Fruit fly (Drosophila melanogaster): ENCODE results near the gene Lar.
A peak's percentile ranks its signal among the peaks of the same experiment; 100 is the strongest.

The Lar gene

DNA sequence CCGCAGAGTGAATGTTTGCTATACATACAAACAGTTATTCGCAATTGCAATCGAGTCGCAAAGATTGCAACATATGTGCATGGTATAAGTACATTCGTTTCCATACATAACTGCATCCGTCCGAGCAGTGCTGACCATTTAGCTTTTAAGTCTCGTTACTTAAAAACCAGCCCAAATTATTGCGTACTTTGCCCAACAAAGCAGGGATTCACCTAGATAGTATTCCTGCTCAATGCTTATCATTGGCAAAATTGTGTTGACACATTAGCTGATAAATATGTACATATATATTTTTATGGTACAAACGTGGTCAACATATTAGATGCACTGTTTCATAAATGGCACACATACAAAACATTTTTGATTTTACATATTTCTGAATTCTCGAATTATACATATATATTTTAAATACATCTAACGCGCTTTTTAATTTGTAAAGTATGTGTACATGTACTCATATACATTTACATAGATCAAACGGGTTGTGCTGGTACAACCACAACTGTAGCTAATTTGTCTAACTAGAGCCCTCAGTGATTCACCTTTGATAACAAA lies 43.3 kb upstream of the Lar start:
- no peak for TF ChIP-seq Clk (GFP tag; optimal IDR thresholded peaks at IDR 0.05)
- peak; percentile 21 for TF ChIP-seq CG33017 (tag; optimal IDR thresholded peaks at IDR 0.05)
- TF ChIP-seq Hr96 (GFP tag; optimal IDR thresholded peaks at IDR 0.05): no peak
- TF ChIP-seq tj (GFP tag; optimal IDR thresholded peaks at IDR 0.05): no peak
- TF ChIP-seq CG12768 (GFP tag; optimal IDR thresholded peaks at IDR 0.05): no peak
- peak; percentile 48 for TF ChIP-seq kay (GFP tag; ENCODE audit: borderline replicate concordance)
- TF ChIP-seq Crg-1 (GFP tag; optimal IDR thresholded peaks at IDR 0.05): no peak
- no peak for TF ChIP-seq CG14711 (tag; optimal IDR thresholded peaks at IDR 0.05)

DNA sequence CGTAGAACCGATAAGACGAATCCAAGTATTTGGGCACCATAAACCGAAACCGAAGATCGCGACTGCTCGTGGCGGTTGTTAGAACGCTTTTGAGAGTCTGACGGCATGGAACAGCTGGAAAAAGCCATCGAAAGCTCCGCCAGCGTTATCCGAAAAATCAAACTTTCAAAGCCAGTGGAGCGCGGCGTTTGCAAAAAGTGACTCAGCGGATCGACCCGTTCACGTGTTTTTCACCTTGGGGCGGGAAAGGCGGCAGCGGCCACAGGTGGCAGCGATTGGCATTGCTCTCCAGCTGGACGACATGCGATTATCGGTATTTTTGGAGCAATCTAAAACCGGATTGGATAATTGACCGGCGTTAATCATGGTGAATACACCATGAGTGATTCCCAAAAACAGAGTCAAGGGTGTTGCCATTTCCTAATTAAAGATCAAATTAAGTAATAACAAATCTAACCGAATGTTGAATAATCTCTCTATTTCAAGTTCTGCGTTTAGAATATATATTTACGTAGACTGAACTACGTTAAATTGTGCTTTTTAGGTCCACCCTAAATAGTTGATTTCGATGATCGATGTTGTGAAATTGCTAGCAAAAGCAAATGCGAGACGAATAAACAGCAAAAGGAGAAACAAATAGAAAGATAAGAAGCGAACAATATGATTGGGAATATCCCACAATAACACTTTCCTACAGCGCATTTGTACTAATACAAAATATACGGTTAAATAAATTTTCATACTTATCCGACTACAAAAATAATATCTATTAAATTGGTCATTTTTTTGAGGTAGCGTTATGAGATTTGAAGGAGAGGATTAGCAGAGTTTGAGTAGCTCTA lies 39.3 kb upstream of the Lar start, which contains the start of gene CG10337:
Gene CG10337, minus strand, starts transcription at position 91 of the 842 bp plus-strand sequence.
- TF ChIP-seq CG5204 (GFP tag; optimal IDR thresholded peaks at IDR 0.05): peak; percentile 56
- peak; percentile 60 for TF ChIP-seq bab1 (GFP tag; optimal IDR thresholded peaks at IDR 0.05)
- TF ChIP-seq cic (GFP tag; optimal IDR thresholded peaks at IDR 0.05): peak; percentile 74
- TF ChIP-seq CG1620 (GFP tag; optimal IDR thresholded peaks at IDR 0.05): no peak
- peak; percentile 85 for TF ChIP-seq CG11617 (GFP tag; optimal IDR thresholded peaks at IDR 0.05)
- TF ChIP-seq cnc (optimal IDR thresholded peaks at IDR 0.05): peak; percentile 44 to 86
- TF ChIP-seq CG7045 (GFP tag; optimal IDR thresholded peaks at IDR 0.05): peak; percentile 71
- peak; percentile 72 for TF ChIP-seq tj (GFP tag; optimal IDR thresholded peaks at IDR 0.05)
- no peak for TF ChIP-seq ovo (GFP tag; optimal IDR thresholded peaks at IDR 0.05)
- TF ChIP-seq CG33017 (tag; optimal IDR thresholded peaks at IDR 0.05): peak; percentile 73
- peak; percentile 34 for TF ChIP-seq pad (GFP tag; optimal IDR thresholded peaks at IDR 0.05)
- peak; percentile 67 for TF ChIP-seq CG14711 (tag; optimal IDR thresholded peaks at IDR 0.05)
- TF ChIP-seq CG7101 (tag; optimal IDR thresholded peaks at IDR 0.05): peak; percentile 80
- peak; percentile 77 for TF ChIP-seq CG12768 (GFP tag; optimal IDR thresholded peaks at IDR 0.05)
- TF ChIP-seq kay (GFP tag; ENCODE audit: borderline replicate concordance): peak; percentile 70
- no peak for TF ChIP-seq Crg-1 (GFP tag; optimal IDR thresholded peaks at IDR 0.05)
- peak; percentile 62 for TF ChIP-seq Mnt (GFP tag; optimal IDR thresholded peaks at IDR 0.05)
- no peak for TF ChIP-seq Clk (GFP tag; optimal IDR thresholded peaks at IDR 0.05)
- peak; percentile 21 for TF ChIP-seq Hr96 (GFP tag; optimal IDR thresholded peaks at IDR 0.05)
- no peak for TF ChIP-seq toe (GFP tag; optimal IDR thresholded peaks at IDR 0.05)

dm6 chr2L:19548158-19548557 lies 38.3 kb upstream of the Lar start, which contains the start of gene Tep4:
Tep4 (plus strand) TSS chr2L:19548507.
- TF ChIP-seq ovo (GFP tag; optimal IDR thresholded peaks at IDR 0.05) (peak; percentile 15), CG14711 (tag; optimal IDR thresholded peaks at IDR 0.05) (no peak), Mnt (GFP tag; optimal IDR thresholded peaks at IDR 0.05) (no peak), Clk (GFP tag; optimal IDR thresholded peaks at IDR 0.05) (no peak), kay (GFP tag; ENCODE audit: borderline replicate concordance) (peak; percentile 98), Hr96 (GFP tag; optimal IDR thresholded peaks at IDR 0.05) (no peak), cnc (optimal IDR thresholded peaks at IDR 0.05) (no peak), cic (GFP tag; optimal IDR thresholded peaks at IDR 0.05) (peak; percentile 48), tj (GFP tag; optimal IDR thresholded peaks at IDR 0.05) (no peak), CG1620 (GFP tag; optimal IDR thresholded peaks at IDR 0.05) (no peak), Crg-1 (GFP tag; optimal IDR thresholded peaks at IDR 0.05) (no peak), CG33017 (tag; optimal IDR thresholded peaks at IDR 0.05) (no peak), CG5204 (GFP tag; optimal IDR thresholded peaks at IDR 0.05) (no peak), bab1 (GFP tag; optimal IDR thresholded peaks at IDR 0.05) (no peak), CG7045 (GFP tag; optimal IDR thresholded peaks at IDR 0.05) (no peak), CG11617 (GFP tag; optimal IDR thresholded peaks at IDR 0.05) (no peak), CG12768 (GFP tag; optimal IDR thresholded peaks at IDR 0.05) (no peak), CG7101 (tag; optimal IDR thresholded peaks at IDR 0.05) (no peak), pad (GFP tag; optimal IDR thresholded peaks at IDR 0.05) (no peak), toe (GFP tag; optimal IDR thresholded peaks at IDR 0.05) (no peak)

dm6 chr2L:19549412-19549811 lies 37.0 kb upstream of the Lar start:
- TF ChIP-seq Mnt (GFP tag; optimal IDR thresholded peaks at IDR 0.05): no peak
- no peak for TF ChIP-seq CG7045 (GFP tag; optimal IDR thresholded peaks at IDR 0.05)
- no peak for TF ChIP-seq toe (GFP tag; optimal IDR thresholded peaks at IDR 0.05)
- TF ChIP-seq kay (GFP tag; ENCODE audit: borderline replicate concordance): no peak
- TF ChIP-seq Hr96 (GFP tag; optimal IDR thresholded peaks at IDR 0.05): peak; percentile 5
- no peak for TF ChIP-seq ovo (GFP tag; optimal IDR thresholded peaks at IDR 0.05)
- TF ChIP-seq CG33017 (tag; optimal IDR thresholded peaks at IDR 0.05): no peak
- TF ChIP-seq CG11617 (GFP tag; optimal IDR thresholded peaks at IDR 0.05): no peak
- no peak for TF ChIP-seq pad (GFP tag; optimal IDR thresholded peaks at IDR 0.05)
- TF ChIP-seq CG1620 (GFP tag; optimal IDR thresholded peaks at IDR 0.05): no peak
- TF ChIP-seq CG12768 (GFP tag; optimal IDR thresholded peaks at IDR 0.05): peak; percentile 6
- TF ChIP-seq cnc (optimal IDR thresholded peaks at IDR 0.05): no peak
- no peak for TF ChIP-seq Clk (GFP tag; optimal IDR thresholded peaks at IDR 0.05)
- TF ChIP-seq CG14711 (tag; optimal IDR thresholded peaks at IDR 0.05): no peak
- TF ChIP-seq cic (GFP tag; optimal IDR thresholded peaks at IDR 0.05): peak; percentile 52
- TF ChIP-seq CG5204 (GFP tag; optimal IDR thresholded peaks at IDR 0.05): no peak
- no peak for TF ChIP-seq Crg-1 (GFP tag; optimal IDR thresholded peaks at IDR 0.05)
- no peak for TF ChIP-seq CG7101 (tag; optimal IDR thresholded peaks at IDR 0.05)
- TF ChIP-seq bab1 (GFP tag; optimal IDR thresholded peaks at IDR 0.05): peak; percentile 23
- peak; percentile 12 for TF ChIP-seq tj (GFP tag; optimal IDR thresholded peaks at IDR 0.05)

All from whole organism, adult.